Worm (Caenorhabditis elegans): ENCODE data around the gene prdx-2.

The prdx-2 gene

DNA sequence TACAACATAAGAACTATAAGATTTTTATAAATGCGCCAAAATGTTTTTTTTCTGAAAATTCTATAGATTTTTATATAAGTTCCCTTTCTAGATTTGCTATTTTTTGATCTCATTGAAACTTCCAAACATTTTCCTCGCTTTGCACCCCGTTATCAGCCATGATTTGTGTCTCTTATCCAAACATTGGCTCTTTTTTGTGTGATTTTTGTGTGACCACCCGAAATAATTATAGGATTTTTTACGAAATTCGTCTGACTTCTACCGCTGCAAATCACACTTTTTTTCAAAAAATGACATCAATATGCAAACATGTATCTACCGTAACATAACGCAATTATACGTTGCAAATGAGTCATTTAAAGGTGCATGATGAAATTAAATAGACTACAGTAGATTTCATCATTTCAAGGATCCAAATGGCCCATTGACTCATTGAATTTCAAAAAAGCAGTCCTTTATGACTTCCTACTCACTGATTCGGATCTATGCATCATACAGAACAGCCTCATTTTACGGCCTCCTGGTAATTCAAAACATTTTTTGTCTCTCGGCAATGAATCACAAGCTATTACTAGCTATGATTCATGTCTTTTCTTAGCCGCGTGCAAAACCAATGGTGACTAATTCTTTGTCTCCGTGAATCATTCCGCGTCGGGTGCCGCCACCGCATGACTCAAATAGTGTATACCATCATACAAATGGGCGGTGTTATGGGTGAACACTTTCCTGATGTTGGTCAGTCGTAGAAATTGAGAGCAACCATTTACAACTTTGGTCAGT is 45.5 kb upstream of the prdx-2 start (continued):
- TF ChIP-seq dpl-1 (GFP tag; optimal IDR thresholded peaks at IDR 0.05) (no peak), spr-3 (GFP tag; optimal IDR thresholded peaks at IDR 0.05) (no peak), hif-1 (tag; optimal IDR thresholded peaks at IDR 0.05) (peak in 1 of 2 experiments; percentile 9), cey-2 (tag; optimal IDR thresholded peaks at IDR 0.05; ENCODE audit: borderline replicate concordance, insufficient read depth) (no peak), unc-39 (tag; optimal IDR thresholded peaks at IDR 0.05) (no peak), vab-7 (GFP tag; IDR thresholded peaks at IDR 0.05) (no peak), nhr-25 (tag; optimal IDR thresholded peaks at IDR 0.05; ENCODE audit: borderline replicate concordance, insufficient read depth) (no peak), madf-9 (GFP tag; conservative IDR thresholded peaks at IDR 0.05) (no peak), ctbp-1 (GFP tag; IDR thresholded peaks at IDR 0.05) (no peak), R02D3.7 (tag; optimal IDR thresholded peaks at IDR 0.05) (no peak), fos-1 (tag; optimal IDR thresholded peaks at IDR 0.05) (peak; percentile 44), skn-1 (tag; optimal IDR thresholded peaks at IDR 0.05) (no peak)

DNA sequence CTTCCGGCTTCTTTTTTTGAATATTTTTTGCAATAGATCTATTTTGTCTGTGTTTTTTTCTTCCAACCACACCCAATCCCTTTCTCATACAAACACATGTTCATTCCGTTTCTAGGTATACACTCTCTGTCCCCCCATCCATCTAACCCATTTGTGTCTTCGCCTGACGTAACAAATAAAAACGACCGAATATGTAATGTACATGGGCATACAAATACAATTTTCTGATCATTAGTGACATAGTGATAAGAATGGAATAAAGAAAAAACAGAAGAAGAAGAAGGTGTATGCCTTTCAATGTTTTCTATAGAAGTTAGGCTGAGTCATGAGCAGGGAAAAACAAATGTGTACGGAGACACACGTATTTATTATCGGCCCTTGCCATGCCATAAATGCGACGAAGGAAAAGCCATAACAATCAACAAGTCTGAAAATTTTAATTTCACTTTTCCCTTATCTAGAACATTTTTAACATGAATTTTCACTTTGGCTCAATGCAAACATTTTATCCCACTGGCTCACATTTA is 44.2 kb upstream of the prdx-2 start:
- TF ChIP-seq nhr-11 (tag; optimal IDR thresholded peaks at IDR 0.05) (no peak), rbr-2 (tag; optimal IDR thresholded peaks at IDR 0.05) (peak; percentile 31), nhr-77 (tag; optimal IDR thresholded peaks at IDR 0.05) (no peak), nhr-28 (tag; optimal IDR thresholded peaks at IDR 0.05) (peak; percentile 11), T26A8.4 (GFP tag; IDR thresholded peaks at IDR 0.05) (no peak; the same call in 1 of the 2 replicates), aha-1 (tag) (peak; percentile 44), ceh-20 (GFP tag; IDR thresholded peaks at IDR 0.05) (no peak), zfp-3 (GFP tag; conservative IDR thresholded peaks at IDR 0.05) (no peak), lin-39 (tag; optimal IDR thresholded peaks at IDR 0.05) (no peak), lin-29 (GFP tag; IDR thresholded peaks at IDR 0.05) (no peak), tra-1 (GFP tag; IDR thresholded peaks at IDR 0.05) (no peak), skn-1 (tag; optimal IDR thresholded peaks at IDR 0.05) (no peak), mes-2 (tag; optimal IDR thresholded peaks at IDR 0.05; ENCODE audit: poor library complexity, severe bottlenecking) (no peak), nhr-6 (tag; optimal IDR thresholded peaks at IDR 0.05) (no peak), T20F7.1 (GFP tag; optimal IDR thresholded peaks at IDR 0.05) (peak; percentile 27), ztf-7 (tag; optimal IDR thresholded peaks at IDR 0.05) (no peak), lir-3 (tag; optimal IDR thresholded peaks at IDR 0.05) (no peak), dmd-8 (GFP tag; IDR thresholded peaks at IDR 0.05) (no peak), F10B5.3 (tag; optimal IDR thresholded peaks at IDR 0.05) (no peak), unc-130 (GFP tag; optimal IDR thresholded peaks at IDR 0.05) (no peak), nhr-48 (tag; optimal IDR thresholded peaks at IDR 0.05) (no peak), dmd-6 (GFP tag; IDR thresholded peaks at IDR 0.05) (no peak), cey-2 (tag; optimal IDR thresholded peaks at IDR 0.05; ENCODE audit: borderline replicate concordance, insufficient read depth) (peak; percentile 6), gei-8 (GFP tag; optimal IDR thresholded peaks at IDR 0.05) (no peak), fkh-10 (GFP tag; optimal IDR thresholded peaks at IDR 0.05) (no peak), nhr-102 (tag; optimal IDR thresholded peaks at IDR 0.05) (no peak), nhr-42 (GFP tag; IDR thresholded peaks at IDR 0.05) (no peak), dve-1 (tag; optimal IDR thresholded peaks at IDR 0.05; ENCODE audit: insufficient read depth) (peak; percentile 32), ztf-11 (tag; optimal IDR thresholded peaks at IDR 0.05) (no peak), Y75B8A.6 (GFP tag; IDR thresholded peaks at IDR 0.05) (no peak), arid-1 (GFP tag; conservative IDR thresholded peaks at IDR 0.05) (no peak), Y48G9A.11 (GFP tag; IDR thresholded peaks at IDR 0.05) (no peak), lsy-2 (tag; optimal IDR thresholded peaks at IDR 0.05) (peak in 1 of 2 experiments; percentile 34), daf-16 (GFP tag; optimal IDR thresholded peaks at IDR 0.05) (no peak), daf-16 (tag; optimal IDR thresholded peaks at IDR 0.05) (peak; percentile 78), spr-1 (tag; optimal IDR thresholded peaks at IDR 0.05) (no peak), nhr-111 (GFP tag; optimal IDR thresholded peaks at IDR 0.05) (no peak), mxl-2 (GFP tag; conservative IDR thresholded peaks at IDR 0.05) (no peak), R02D3.7 (tag; optimal IDR thresholded peaks at IDR 0.05) (no peak)

Data from whole organism, L4 larva.